Fruit fly (Drosophila melanogaster): Measurements from ENCODE around the gene CG3349.

DNA sequence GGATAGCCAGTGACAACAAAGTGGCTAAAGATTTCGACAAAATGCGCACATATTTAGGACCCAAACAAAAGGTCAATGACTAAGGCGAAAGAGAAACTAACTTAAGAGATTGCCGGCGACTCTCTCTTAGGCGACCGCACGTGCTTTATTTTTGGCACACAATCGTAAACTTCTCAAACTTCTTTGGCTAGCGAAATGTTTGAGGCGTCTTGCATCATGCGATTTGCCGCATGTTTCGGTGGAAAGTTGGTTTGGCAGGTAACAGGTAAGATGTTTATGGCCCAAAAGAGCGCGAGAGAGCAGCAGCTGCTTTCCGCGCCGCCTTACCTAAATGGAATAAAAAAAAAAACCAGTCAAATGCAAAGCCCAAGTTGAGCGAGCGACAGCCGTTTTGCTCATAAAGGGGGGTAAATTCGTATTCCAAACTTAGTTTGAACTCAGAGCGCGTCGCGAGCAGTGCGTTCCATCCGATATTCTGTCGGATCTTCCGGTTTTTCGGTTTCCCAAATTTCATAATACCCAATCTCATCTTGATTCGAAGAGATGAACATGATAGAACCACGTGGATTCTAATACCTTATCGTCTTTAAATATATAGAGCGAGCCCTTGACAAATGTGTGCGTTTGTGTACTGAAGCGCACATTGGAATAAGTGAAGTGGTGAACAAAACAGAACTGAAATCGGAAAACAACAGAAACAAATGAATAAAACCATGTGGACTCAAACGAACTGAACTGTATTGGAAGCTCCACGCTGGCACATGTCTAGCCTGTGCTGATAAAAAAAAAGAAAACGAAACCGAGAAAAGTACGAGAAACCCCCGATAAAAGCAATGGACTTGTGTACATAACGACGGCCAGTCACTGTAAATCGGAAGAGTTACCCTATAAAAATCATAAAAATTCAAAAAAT lies 7.8 kb downstream of the CG3349 start:
- no peak for TF ChIP-seq CG8159 (tag; optimal IDR thresholded peaks at IDR 0.05)
- TF ChIP-seq CG10348 (GFP tag; IDR thresholded peaks at IDR 0.05): no peak
- TF ChIP-seq Pif1A (GFP tag; optimal IDR thresholded peaks at IDR 0.05): no peak
- peak; percentile 47 for TF ChIP-seq EcR (GFP tag; optimal IDR thresholded peaks at IDR 0.05)
- no peak for TF ChIP-seq CG32121 (GFP tag; IDR thresholded peaks at IDR 0.05)
- no peak for TF ChIP-seq Snoo (tag; optimal IDR thresholded peaks at IDR 0.05)
- no peak for TF ChIP-seq CG14655 (GFP tag; optimal IDR thresholded peaks at IDR 0.05)
- TF ChIP-seq CG15710 (tag; optimal IDR thresholded peaks at IDR 0.05): no peak
- no peak for TF ChIP-seq CG4496 (GFP tag; IDR thresholded peaks at IDR 0.05)
- TF ChIP-seq D1 (tag; optimal IDR thresholded peaks at IDR 0.05): no peak
- TF ChIP-seq fd96Ca (GFP tag; IDR thresholded peaks at IDR 0.05): no peak; the same call in 2 of the 3 replicates
- TF ChIP-seq CG12605 (GFP tag; IDR thresholded peaks at IDR 0.05): no peak
